Worm (Caenorhabditis elegans): ENCODE measurements around the gene adal-1.

Gene adal-1

DNA sequence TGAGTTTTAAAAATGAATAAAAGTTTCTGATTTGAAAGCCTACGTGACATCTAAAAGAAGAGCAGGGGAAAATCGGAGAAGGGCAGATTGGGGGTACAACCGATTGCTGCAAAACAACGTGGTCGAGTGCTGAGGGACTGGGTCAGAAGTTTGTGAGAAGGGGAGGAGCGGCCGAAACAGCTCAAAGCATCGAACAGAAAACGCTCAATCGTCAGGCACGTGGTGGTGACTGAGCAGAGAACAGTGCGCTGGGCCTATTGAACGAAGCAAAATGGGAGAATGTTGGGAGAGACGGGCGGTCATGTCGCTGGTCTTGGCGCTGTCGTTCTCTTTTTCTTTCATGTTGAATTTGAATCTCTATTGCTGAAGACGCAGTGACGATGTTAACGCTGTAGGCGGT is 2.3 kb downstream of the adal-1 start (continued):
- no peak for TF ChIP-seq ztf-6 (GFP tag; IDR thresholded peaks at IDR 0.05)
- TF ChIP-seq lin-26 (GFP tag; IDR thresholded peaks at IDR 0.05): peak; percentile 71
- peak in 1 of 3 experiments; percentile 49 for TF ChIP-seq lin-35 (GFP tag; optimal IDR thresholded peaks at IDR 0.05)
- TF ChIP-seq nfya-1 (tag; optimal IDR thresholded peaks at IDR 0.05; ENCODE audit: borderline replicate concordance, insufficient read depth): no peak
- TF ChIP-seq ztf-3 (GFP tag; optimal IDR thresholded peaks at IDR 0.05): peak; percentile 52
- 0 out of 2 replicates have a peak, but pooled peaks have one; percentile 39 for TF ChIP-seq madf-6 (GFP tag; IDR thresholded peaks at IDR 0.05)
- no peak for TF ChIP-seq K11D2.4 (GFP tag; IDR thresholded peaks at IDR 0.05)
- TF ChIP-seq atf-7 (tag; optimal IDR thresholded peaks at IDR 0.05): no peak
- peak; percentile 30 for TF ChIP-seq somi-1 (GFP tag; optimal IDR thresholded peaks at IDR 0.05)
- no peak for TF ChIP-seq D2030.7 (GFP tag; IDR thresholded peaks at IDR 0.05)
- TF ChIP-seq hmg-1.2 (GFP tag; IDR thresholded peaks at IDR 0.05): peak; percentile 42
- no peak for TF ChIP-seq F10E7.11 (tag; optimal IDR thresholded peaks at IDR 0.05)
- no peak for TF ChIP-seq Y79H2A.3 (GFP tag; conservative IDR thresholded peaks at IDR 0.05)
- TF ChIP-seq Y56A3A.18 (GFP tag; IDR thresholded peaks at IDR 0.05): peak; percentile 67; the same call in 1 of the 2 replicates
- TF ChIP-seq rcor-1 (GFP tag; IDR thresholded peaks at IDR 0.05): 0 out of 2 replicates have a peak, but pooled peaks have one; percentile 6
- peak; percentile 35 for TF ChIP-seq lin-54 (GFP tag; optimal IDR thresholded peaks at IDR 0.05)
- no peak for TF ChIP-seq madf-3 (GFP tag; IDR thresholded peaks at IDR 0.05)
- TF ChIP-seq egl-18 (GFP tag; IDR thresholded peaks at IDR 0.05): no peak
- peak; percentile 60 for TF ChIP-seq egrh-3 (GFP tag; IDR thresholded peaks at IDR 0.05)
- no peak for TF ChIP-seq T07F8.4 (tag; optimal IDR thresholded peaks at IDR 0.05)
- no peak for TF ChIP-seq sptf-2 (GFP tag; optimal IDR thresholded peaks at IDR 0.05)
- TF ChIP-seq snpc-3.4 (tag; optimal IDR thresholded peaks at IDR 0.05): no peak
- TF ChIP-seq repo-1 (tag; optimal IDR thresholded peaks at IDR 0.05): peak; percentile 5
- TF ChIP-seq F49E8.2 (tag; optimal IDR thresholded peaks at IDR 0.05; ENCODE audit: insufficient read depth): no peak
- peak; percentile 44 for TF ChIP-seq nhr-80 (tag; optimal IDR thresholded peaks at IDR 0.05)
- no peak for TF ChIP-seq rpc-1 (optimal IDR thresholded peaks at IDR 0.05)
- TF ChIP-seq rpc-1 (tag; optimal IDR thresholded peaks at IDR 0.05): no peak
- no peak for TF ChIP-seq snpc-1.1 (tag; optimal IDR thresholded peaks at IDR 0.05; ENCODE audit: insufficient read depth)
- peak; percentile 49 for TF ChIP-seq ztf-26 (tag; optimal IDR thresholded peaks at IDR 0.05)
- TF ChIP-seq snpc-4 (GFP tag; optimal IDR thresholded peaks at IDR 0.05): no peak
- peak in 2 of 4 experiments; percentile 9 to 25 for TF ChIP-seq snpc-4 (tag; optimal IDR thresholded peaks at IDR 0.05)

DNA sequence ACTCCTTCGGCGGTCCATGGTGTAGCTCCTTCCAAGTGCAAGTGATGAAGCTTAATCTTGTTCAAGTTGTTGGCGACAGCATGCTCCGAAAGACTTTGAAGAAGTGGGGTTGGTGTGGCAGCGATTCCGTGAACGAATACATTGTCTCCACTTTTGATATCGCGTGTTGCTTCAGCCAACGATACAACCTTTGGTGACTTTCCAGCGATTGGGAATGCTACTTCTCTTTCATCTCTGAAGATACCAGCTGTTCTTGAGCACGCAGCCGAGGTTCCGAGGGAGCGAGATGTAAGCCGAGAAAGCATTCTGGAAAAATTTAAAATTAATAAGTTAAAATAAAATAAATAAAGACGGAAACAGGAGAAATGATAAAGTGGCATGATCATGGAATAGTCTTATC is 3.3 kb downstream of the adal-1 start, which contains the start of gene acer-1:
acer-1 (minus strand) TSS at position 306 of the 400 bp plus-strand sequence.
- TF ChIP-seq Y53F4B.3 (GFP tag; IDR thresholded peaks at IDR 0.05): no peak
- peak; percentile 26 for TF ChIP-seq F52B5.7 (tag; optimal IDR thresholded peaks at IDR 0.05)
- TF ChIP-seq Y79H2A.3 (GFP tag; conservative IDR thresholded peaks at IDR 0.05): no peak
- no peak for TF ChIP-seq F55B11.4 (tag; optimal IDR thresholded peaks at IDR 0.05; ENCODE audit: borderline replicate concordance, insufficient read depth)
- TF ChIP-seq F10E7.11 (tag; optimal IDR thresholded peaks at IDR 0.05): peak; percentile 9
- TF ChIP-seq tbx-9 (tag; optimal IDR thresholded peaks at IDR 0.05; ENCODE audit: borderline replicate concordance): no peak
- no peak for TF ChIP-seq ztf-28 (GFP tag; IDR thresholded peaks at IDR 0.05)
- TF ChIP-seq die-1 (tag; optimal IDR thresholded peaks at IDR 0.05): no peak
- no peak for TF ChIP-seq ztf-26 (tag; optimal IDR thresholded peaks at IDR 0.05)
- no peak for TF ChIP-seq ZK185.1 (tag; optimal IDR thresholded peaks at IDR 0.05; ENCODE audit: poor library complexity, severe bottlenecking)
- 0 out of 2 replicates have a peak, but pooled peaks have one; percentile 16 for TF ChIP-seq mcd-1 (GFP tag; IDR thresholded peaks at IDR 0.05)
- no peak for TF ChIP-seq ztf-25 (GFP tag; IDR thresholded peaks at IDR 0.05)
- no peak for TF ChIP-seq F57C9.4 (tag; optimal IDR thresholded peaks at IDR 0.05)
- TF ChIP-seq cebp-2 (GFP tag; IDR thresholded peaks at IDR 0.05): 0 out of 2 replicates have a peak, but pooled peaks have one; percentile 6
- TF ChIP-seq B0336.3 (GFP tag; IDR thresholded peaks at IDR 0.05): no peak
- no peak for TF ChIP-seq F57A8.1 (GFP tag; optimal IDR thresholded peaks at IDR 0.05)
- TF ChIP-seq Y95B8A.8 (GFP tag; IDR thresholded peaks at IDR 0.05): no peak
- TF ChIP-seq unc-62 (GFP tag; optimal IDR thresholded peaks at IDR 0.05): no peak
- TF ChIP-seq F33H1.4 (GFP tag; IDR thresholded peaks at IDR 0.05): no peak
- no peak for TF ChIP-seq ceh-40 (GFP tag; IDR thresholded peaks at IDR 0.05)
- TF ChIP-seq nfyb-1 (GFP tag; IDR thresholded peaks at IDR 0.05): peak; percentile 8; the same call in 1 of the 2 replicates
- TF ChIP-seq ztf-18 (tag; optimal IDR thresholded peaks at IDR 0.05): no peak
